Fruit fly (Drosophila melanogaster) whole organism, embryonic: ENCODE measurements around the gene CG11674.
A peak's percentile ranks its signal among the peaks of the same experiment; 100 is the strongest.

ENCODE experiments used
- Abd-B ChIP-seq: fragments of 200-800 bp; sonication (Bioruptor generic); optimal IDR thresholded peaks from 2 replicates; lab custom pipeline; 2018; ENCODE audit warnings: missing biosample characterization, mild to moderate bottlenecking, missing genetic modification characterization, moderate library complexity
- Ada2b ChIP-seq: fragments of 200-800 bp; sonication (Bioruptor generic); IDR thresholded peaks from 2 replicates; pipeline ENCODE4 v1.3.6; 2022; ENCODE audit warnings: missing biosample characterization, missing genetic modification characterization
- Atf3 ChIP-seq: fragments of 200-800 bp; sonication (Bioruptor generic); optimal IDR thresholded peaks from 3 replicates; lab custom pipeline; 2016; ENCODE audit warnings: missing biosample characterization, missing genetic modification characterization
- CG10147 ChIP-seq: fragments of 200-800 bp; sonication (Bioruptor generic); optimal IDR thresholded peaks from 2 replicates; lab custom pipeline; 2019; ENCODE audit warnings: missing biosample characterization, mild to moderate bottlenecking, missing genetic modification characterization, moderate library complexity
- CG11247 ChIP-seq: fragments of 200-800 bp; sonication (Bioruptor generic); IDR thresholded peaks from 2 replicates; pipeline ENCODE4 v1.3.6; 2022; ENCODE audit warnings: missing biosample characterization, missing genetic modification characterization
- CG11398 ChIP-seq: fragments of 200-800 bp; sonication (Bioruptor generic); optimal IDR thresholded peaks from 2 replicates; lab custom pipeline; 2016; ENCODE audit warnings: missing biosample characterization, missing genetic modification characterization
- CG14710 ChIP-seq: fragments of 200-800 bp; sonication (Bioruptor generic); optimal IDR thresholded peaks from 3 replicates; lab custom pipeline; 2019; ENCODE audit warnings: missing biosample characterization, mild to moderate bottlenecking, missing genetic modification characterization, moderate library complexity
- CG15011 ChIP-seq: fragments of 200-800 bp; sonication (Bioruptor generic); optimal IDR thresholded peaks from 3 replicates; lab custom pipeline; 2018; ENCODE audit warnings: missing biosample characterization, mild to moderate bottlenecking, missing genetic modification characterization
- CG15601 ChIP-seq: fragments of 200-800 bp; sonication (Bioruptor generic); optimal IDR thresholded peaks from 3 replicates; lab custom pipeline; 2019; ENCODE audit warnings: missing biosample characterization, mild to moderate bottlenecking, missing genetic modification characterization, moderate library complexity
- CG1647 ChIP-seq: fragments of 200-800 bp; sonication (Bioruptor generic); optimal IDR thresholded peaks from 3 replicates; lab custom pipeline; 2016; ENCODE audit warnings: missing biosample characterization, missing genetic modification characterization
- CG2889 ChIP-seq: fragments of 200-800 bp; sonication (Bioruptor generic); IDR thresholded peaks from 3 replicates; pipeline ENCODE4 v1.3.6; 2022; ENCODE audit warnings: missing biosample characterization, missing genetic modification characterization
- CG30403 ChIP-seq: fragments of 200-800 bp; sonication (Bioruptor generic); optimal IDR thresholded peaks from 3 replicates; lab custom pipeline; 2016; ENCODE audit warnings: missing biosample characterization, missing genetic modification characterization
- CG31365 ChIP-seq: fragments of 200-800 bp; sonication (Bioruptor generic); optimal IDR thresholded peaks from 2 replicates; lab custom pipeline; 2018; ENCODE audit warnings: missing biosample characterization, mild to moderate bottlenecking, missing genetic modification characterization
- CG42726 ChIP-seq: fragments of 200-800 bp; sonication (Bioruptor generic); IDR thresholded peaks from 2 replicates; pipeline ENCODE4 v1.3.6; 2022; ENCODE audit warnings: missing biosample characterization, missing genetic modification characterization; ENCODE audit not compliant: partially characterized antibody
- CG4404 ChIP-seq: fragments of 200-800 bp; sonication (Bioruptor generic); IDR thresholded peaks from 2 replicates; pipeline ENCODE4 v1.3.6; 2022; ENCODE audit warnings: missing biosample characterization, missing genetic modification characterization
- CG5180 ChIP-seq: fragments of 200-800 bp; sonication (Bioruptor generic); optimal IDR thresholded peaks from 3 replicates; lab custom pipeline; 2017; ENCODE audit warnings: missing biosample characterization, missing genetic modification characterization, mild to moderate bottlenecking, moderate library complexity, missing genetic modification reagents
- Camta ChIP-seq: fragments of 200-800 bp; sonication (Bioruptor generic); optimal IDR thresholded peaks from 2 replicates; lab custom pipeline; 2016; ENCODE audit warnings: missing biosample characterization, missing genetic modification characterization
- D ChIP-seq, 2 experiments: fragments of 200-800 bp in 1 of 2; fragments of >200 bp in 1 of 2; sonication (Bioruptor generic) in 1 of 2; optimal IDR thresholded peaks; 2 replicates in 1 of 2; 3 replicates in 1 of 2; lab custom pipeline; 2017; ENCODE audit warnings: mild to moderate bottlenecking in 1 of 2, missing biosample characterization in 1 of 2, missing genetic modification characterization in 1 of 2, missing genetic modification reagents in 1 of 2
- D19A ChIP-seq: fragments of 200-800 bp; optimal IDR thresholded peaks from 3 replicates; lab custom pipeline; 2019; ENCODE audit warnings: missing biosample characterization, mild to moderate bottlenecking, missing genetic modification characterization, moderate library complexity
- Deaf1 ChIP-seq: fragments of 200-800 bp; optimal IDR thresholded peaks from 3 replicates; lab custom pipeline; 2019; ENCODE audit warnings: missing biosample characterization, mild to moderate bottlenecking, missing genetic modification characterization, moderate library complexity
- Dll ChIP-seq: fragments of 200-800 bp; sonication (Bioruptor generic); IDR thresholded peaks from 4 replicates; pipeline ENCODE4 v1.3.6; 2022; ENCODE audit warnings: missing biosample characterization, missing genetic modification characterization; ENCODE audit not compliant: partially characterized antibody
- Dp ChIP-seq: fragments of 200-800 bp; sonication (Bioruptor generic); optimal IDR thresholded peaks from 2 replicates; lab custom pipeline; 2018; ENCODE audit warnings: missing biosample characterization, mild to moderate bottlenecking, missing genetic modification characterization, moderate library complexity
- Ets97D ChIP-seq: fragments of 200-800 bp; sonication (Bioruptor generic); optimal IDR thresholded peaks from 3 replicates; lab custom pipeline; 2016; ENCODE audit warnings: missing biosample characterization, missing genetic modification characterization
- HmgD ChIP-seq: fragments of 200-800 bp; sonication (Bioruptor generic); optimal IDR thresholded peaks from 3 replicates; lab custom pipeline; 2016; ENCODE audit warnings: missing biosample characterization, missing genetic modification characterization
- Hr39 ChIP-seq: fragments of >200 bp; optimal IDR thresholded peaks from 2 replicates; lab custom pipeline; 2017
- Mad ChIP-seq: fragments of 200-800 bp; sonication (Bioruptor generic); optimal IDR thresholded peaks from 2 replicates; lab custom pipeline; 2016; ENCODE audit warnings: missing biosample characterization, missing genetic modification characterization
- Meics ChIP-seq: fragments of 200-800 bp; sonication (Bioruptor generic); optimal IDR thresholded peaks from 2 replicates; lab custom pipeline; 2017; ENCODE audit warnings: missing biosample characterization, mild to moderate bottlenecking, missing genetic modification characterization
- Nf-YC ChIP-seq: fragments of 200-800 bp; optimal IDR thresholded peaks from 3 replicates; lab custom pipeline; 2019; ENCODE audit warnings: missing biosample characterization, mild to moderate bottlenecking, missing genetic modification characterization, moderate library complexity
- Sox100B ChIP-seq: fragments of 200-800 bp; sonication (Bioruptor generic); optimal IDR thresholded peaks from 3 replicates; lab custom pipeline; 2018; ENCODE audit warnings: missing biosample characterization, mild to moderate bottlenecking, missing genetic modification characterization
- Sry-δ ChIP-seq: fragments of 200-800 bp; sonication (Bioruptor generic); optimal IDR thresholded peaks from 2 replicates; lab custom pipeline; 2016; ENCODE audit warnings: missing biosample characterization, missing genetic modification characterization
- br ChIP-seq: fragments of >200 bp; optimal IDR thresholded peaks from 2 replicates; lab custom pipeline; 2017
- ci ChIP-seq: fragments of 200-800 bp; sonication (Bioruptor generic); IDR thresholded peaks from 3 replicates; pipeline ENCODE4 v1.3.6; 2022; ENCODE audit warnings: missing biosample characterization, missing genetic modification characterization
- croc ChIP-seq: fragments of 200-800 bp; sonication (Bioruptor generic); conservative IDR thresholded peaks from 3 replicates; pipeline ENCODE4 v1.3.6; 2022; ENCODE audit warnings: missing biosample characterization, missing genetic modification characterization
- dmrt99B ChIP-seq: fragments of 200-800 bp; sonication (Bioruptor generic); optimal IDR thresholded peaks from 2 replicates; lab custom pipeline; 2018; ENCODE audit warnings: missing biosample characterization, mild to moderate bottlenecking, missing genetic modification characterization, moderate library complexity
- emc ChIP-seq: fragments of 200-800 bp; sonication (Bioruptor generic); optimal IDR thresholded peaks from 2 replicates; lab custom pipeline; 2016; ENCODE audit warnings: missing biosample characterization, missing genetic modification characterization
- eve ChIP-seq, 2 experiments: fragments of >200 bp; optimal IDR thresholded peaks; 2 replicates each; lab custom pipeline; 2017; ENCODE audit warnings: missing biosample characterization in 2 of 2, missing genetic modification characterization in 2 of 2
- exex ChIP-seq: fragments of 200-800 bp; sonication (Bioruptor generic); optimal IDR thresholded peaks from 4 replicates; lab custom pipeline; 2018; ENCODE audit warnings: missing biosample characterization, mild to moderate bottlenecking, missing genetic modification characterization, moderate library complexity
- fu2 ChIP-seq: fragments of 200-800 bp; sonication (Bioruptor generic); optimal IDR thresholded peaks from 2 replicates; lab custom pipeline; 2016; ENCODE audit warnings: missing biosample characterization, missing genetic modification characterization
- ken ChIP-seq: fragments of 200-800 bp; sonication (Bioruptor generic); IDR thresholded peaks from 3 replicates; pipeline ENCODE4 v1.3.6; 2022; ENCODE audit warnings: missing biosample characterization, missing genetic modification characterization
- knrl ChIP-seq: fragments of 200-800 bp; sonication (Bioruptor generic); IDR thresholded peaks from 3 replicates; pipeline ENCODE4 v1.3.6; 2022; ENCODE audit warnings: missing biosample characterization, missing genetic modification characterization; ENCODE audit not compliant: partially characterized antibody
- luna ChIP-seq: fragments of 200-800 bp; sonication (Bioruptor generic); optimal IDR thresholded peaks from 2 replicates; lab custom pipeline; 2016; ENCODE audit warnings: missing biosample characterization, missing genetic modification characterization
- onecut ChIP-seq: fragments of 200-800 bp; sonication (Bioruptor generic); IDR thresholded peaks from 2 replicates; pipeline ENCODE4 v1.3.6; 2022; ENCODE audit warnings: missing biosample characterization, missing genetic modification characterization
- pnt ChIP-seq: fragments of 200-800 bp; sonication (Bioruptor generic); optimal IDR thresholded peaks from 3 replicates; lab custom pipeline; 2016; ENCODE audit warnings: missing biosample characterization, missing genetic modification characterization
- pzg ChIP-seq: fragments of 200-800 bp; sonication (Bioruptor generic); optimal IDR thresholded peaks from 3 replicates; lab custom pipeline; 2018; ENCODE audit warnings: missing biosample characterization, mild to moderate bottlenecking, missing genetic modification characterization, moderate library complexity
- row ChIP-seq: fragments of 200-800 bp; sonication (Bioruptor generic); IDR thresholded peaks from 3 replicates; pipeline ENCODE4 v1.3.6; 2022; ENCODE audit warnings: missing biosample characterization, missing genetic modification characterization
- shn ChIP-seq: fragments of 200-800 bp; sonication (Bioruptor generic); optimal IDR thresholded peaks from 3 replicates; lab custom pipeline; 2016; ENCODE audit warnings: missing biosample characterization, missing genetic modification characterization
- slp2 ChIP-seq: fragments of 200-800 bp; sonication (Bioruptor generic); optimal IDR thresholded peaks from 2 replicates; lab custom pipeline; 2016; ENCODE audit warnings: missing biosample characterization, missing genetic modification characterization
- sna ChIP-seq: fragments of 200-800 bp; sonication (Bioruptor generic); IDR thresholded peaks from 2 replicates; pipeline ENCODE4 v1.3.6; 2022; ENCODE audit warnings: missing biosample characterization, missing genetic modification characterization; ENCODE audit not compliant: partially characterized antibody
- so ChIP-seq: fragments of 200-800 bp; sonication (Bioruptor generic); IDR thresholded peaks from 3 replicates; pipeline ENCODE4 v1.3.6; 2022; ENCODE audit warnings: missing biosample characterization, missing genetic modification characterization
- tin ChIP-seq: fragments of 200-800 bp; sonication (Bioruptor generic); optimal IDR thresholded peaks from 3 replicates; lab custom pipeline; 2016; ENCODE audit warnings: missing biosample characterization, missing genetic modification characterization
- tio ChIP-seq: fragments of 200-800 bp; sonication (Bioruptor generic); optimal IDR thresholded peaks from 2 replicates; lab custom pipeline; 2017; ENCODE audit warnings: missing biosample characterization, missing genetic modification characterization, inconsistent platforms
- unc-4 ChIP-seq: fragments of 200-800 bp; sonication (Bioruptor generic); IDR thresholded peaks from 2 replicates; pipeline ENCODE4 v1.3.6; 2022; ENCODE audit warnings: missing biosample characterization, missing genetic modification characterization; ENCODE audit not compliant: partially characterized antibody
- wek ChIP-seq: fragments of 200-800 bp; sonication (Bioruptor generic); optimal IDR thresholded peaks from 3 replicates; lab custom pipeline; 2018; ENCODE audit warnings: missing biosample characterization, mild to moderate bottlenecking, missing genetic modification characterization, moderate library complexity

Gene CG11674

DNA sequence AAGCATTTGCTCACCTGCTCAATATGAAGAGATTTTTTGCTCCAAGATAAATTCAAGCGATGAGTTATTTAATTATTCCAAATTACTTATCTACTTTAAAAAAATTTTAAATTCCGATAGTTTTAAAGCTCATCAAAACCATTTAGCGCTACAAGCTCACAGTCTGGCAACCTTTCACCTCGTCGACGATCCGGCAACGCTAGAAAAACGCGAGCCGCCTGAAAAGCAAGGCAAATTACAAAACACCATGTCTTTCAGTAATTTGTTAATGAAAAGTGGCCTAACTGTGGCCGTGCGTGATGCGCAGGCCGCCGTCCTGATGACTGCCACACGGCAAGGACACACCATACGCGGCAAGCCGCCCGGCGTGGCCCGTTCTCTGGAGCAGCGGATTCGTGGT is 414 bp upstream of the CG11674 start, which contains the start of gene mRpL38 (continued):
- TF ChIP-seq shn (GFP tag; lab: Kevin White, UChicago) (no peak), so (GFP tag; lab: Robert Waterston, UW) (no peak), exex (no peak), Nf-YC (no peak), wek (GFP tag; lab: Kevin White, UChicago) (no peak), ken (no peak), CG30403 (GFP tag; lab: Kevin White, UChicago) (no peak), D (optimal IDR thresholded peaks at IDR 0.05; lab: Kevin White, UChicago) (no peak), D (GFP tag; optimal IDR thresholded peaks at IDR 0.05; lab: Kevin White, UChicago) (no peak), luna (GFP tag; lab: Kevin White, UChicago) (no peak), CG15011 (no peak), tio (no peak), CG31365 (tag; lab: Kevin White, UChicago) (no peak), Dll (GFP tag; lab: Robert Waterston, UW) (0 out of 4 replicates have a peak, but pooled peaks have one; percentile 27), Dp (GFP tag; lab: Kevin White, UChicago) (peak; percentile 88), Ada2b (GFP tag; lab: Robert Waterston, UW) (no peak), dmrt99B (no peak), onecut (GFP tag; lab: Robert Waterston, UW) (no peak), eve (GFP tag; optimal IDR thresholded peaks at IDR 0.05; lab: Kevin White, UChicago) (no peak), CG42726 (GFP tag; lab: Robert Waterston, UW) (0 out of 2 replicates have a peak, but pooled peaks have one; percentile 26), pzg (GFP tag; lab: Kevin White, UChicago) (peak; percentile 54), br (lab: Kevin White, UChicago) (no peak), Atf3 (GFP tag; lab: Kevin White, UChicago) (no peak), CG15601 (no peak), Sox100B (GFP tag; lab: Kevin White, UChicago) (no peak), HmgD (no peak), Hr39 (lab: Kevin White, UChicago) (no peak), D19A (tag; lab: Kevin White, UChicago) (no peak), sna (GFP tag; lab: Robert Waterston, UW) (no peak), croc (GFP tag; lab: Robert Waterston, UW) (no peak), Sry-δ (peak; percentile 12), Mad (no peak), fu2 (GFP tag; lab: Kevin White, UChicago) (no peak), CG14710 (tag; lab: Kevin White, UChicago) (peak; percentile 0), slp2 (GFP tag; lab: Kevin White, UChicago) (no peak), CG1647 (GFP tag; lab: Kevin White, UChicago) (no peak), Meics (no peak), CG11398 (GFP tag; lab: Kevin White, UChicago) (no peak), CG5180 (no peak), CG4404 (GFP tag; lab: Robert Waterston, UW) (no peak), Ets97D (GFP tag; lab: Kevin White, UChicago) (peak; percentile 18), pnt (GFP tag; lab: Kevin White, UChicago) (no peak)

dm6 chrX:14221995-14222394 is 3.7 kb downstream of the CG11674 start:
- no peak for TF ChIP-seq emc (GFP tag; lab: Kevin White, UChicago)
- TF ChIP-seq CG11247, result no peak
- TF ChIP-seq CG2889 (GFP tag; lab: Robert Waterston, UW), result no peak
- TF ChIP-seq unc-4 (GFP tag; lab: Robert Waterston, UW), result no peak
- no peak for TF ChIP-seq eve (GFP tag; optimal IDR thresholded peaks at IDR 0.05; lab: Kevin White, UChicago)
- 0 out of 3 replicates have a peak, but pooled peaks have one; percentile 25 for TF ChIP-seq ci
- no peak for TF ChIP-seq Camta
- no peak for TF ChIP-seq CG10147 (GFP tag; lab: Kevin White, UChicago)
- no peak for TF ChIP-seq row (GFP tag; lab: Robert Waterston, UW)
- no peak for TF ChIP-seq CG42726 (GFP tag; lab: Robert Waterston, UW)
- peak; percentile 91 for TF ChIP-seq Deaf1 (tag; lab: Kevin White, UChicago)
- TF ChIP-seq shn (GFP tag; lab: Kevin White, UChicago), result no peak
- no peak for TF ChIP-seq tin (GFP tag; lab: Kevin White, UChicago)
- TF ChIP-seq Abd-B, result no peak
- TF ChIP-seq knrl (GFP tag; lab: Robert Waterston, UW), result no peak
- no peak for TF ChIP-seq slp2 (GFP tag; lab: Kevin White, UChicago)
